Fruit fly (Drosophila melanogaster) whole organism, embryonic: Measurements from ENCODE around the gene CG3777.
A peak's percentile ranks its signal among the peaks of the same experiment; 100 is the strongest.

Experiments used
- Adf1 ChIP-seq: fragments of 200-800 bp; sonication (Bioruptor generic); IDR thresholded peaks from 2 replicates; pipeline ENCODE4 v1.3.6; 2022; ENCODE audit warnings: missing biosample characterization, missing genetic modification characterization
- Atf6 ChIP-seq: fragments of 200-800 bp; sonication (Bioruptor generic); IDR thresholded peaks from 2 replicates; pipeline ENCODE4 v1.3.6; 2022; ENCODE audit warnings: missing biosample characterization, missing genetic modification characterization
- CG10462 ChIP-seq: fragments of 200-800 bp; sonication (Bioruptor generic); optimal IDR thresholded peaks from 2 replicates; lab custom pipeline; 2016; ENCODE audit warnings: missing biosample characterization, missing genetic modification characterization
- CG12659 ChIP-seq: fragments of 200-800 bp; sonication (Bioruptor generic); optimal IDR thresholded peaks from 3 replicates; lab custom pipeline; 2017; ENCODE audit warnings: mild to moderate bottlenecking, missing biosample characterization, missing genetic modification reagents, missing genetic modification characterization
- CG1602 ChIP-seq: fragments of 200-800 bp; sonication (Bioruptor generic); optimal IDR thresholded peaks from 3 replicates; lab custom pipeline; 2016; ENCODE audit warnings: missing biosample characterization, missing genetic modification characterization
- CG18262 ChIP-seq: fragments of 200-800 bp; optimal IDR thresholded peaks from 3 replicates; lab custom pipeline; 2019; ENCODE audit warnings: missing biosample characterization, mild to moderate bottlenecking, missing genetic modification characterization, moderate library complexity
- CG18476 ChIP-seq: fragments of 200-800 bp; sonication (Bioruptor generic); optimal IDR thresholded peaks from 2 replicates; lab custom pipeline; 2016; ENCODE audit warnings: missing biosample characterization, mild to moderate bottlenecking, missing genetic modification characterization
- CG18599 ChIP-seq: fragments of 200-800 bp; sonication (Bioruptor generic); optimal IDR thresholded peaks from 3 replicates; lab custom pipeline; 2017; ENCODE audit warnings: missing biosample characterization, missing genetic modification characterization, mild to moderate bottlenecking, moderate library complexity, missing genetic modification reagents
- CG18764 ChIP-seq: fragments of 200-800 bp; sonication (Bioruptor generic); optimal IDR thresholded peaks from 3 replicates; lab custom pipeline; 2016; ENCODE audit warnings: missing biosample characterization, missing genetic modification characterization
- CG2199 ChIP-seq: fragments of 200-800 bp; sonication (Bioruptor generic); IDR thresholded peaks from 3 replicates; pipeline ENCODE4 v1.3.6; 2022; ENCODE audit warnings: missing biosample characterization, missing genetic modification characterization
- CG2712 ChIP-seq: fragments of 200-800 bp; optimal IDR thresholded peaks from 3 replicates; lab custom pipeline; 2019; ENCODE audit warnings: missing biosample characterization, mild to moderate bottlenecking, missing genetic modification characterization, moderate library complexity
- CG2875 ChIP-seq: fragments of 200-800 bp; sonication (Bioruptor generic); optimal IDR thresholded peaks from 2 replicates; lab custom pipeline; 2017; ENCODE audit warnings: missing biosample characterization, mild to moderate bottlenecking, missing genetic modification characterization, missing genetic modification reagents
- CG30020 ChIP-seq: fragments of 200-800 bp; optimal IDR thresholded peaks from 2 replicates; lab custom pipeline; 2019; ENCODE audit warnings: missing biosample characterization, mild to moderate bottlenecking, missing genetic modification characterization, moderate library complexity
- CG30403 ChIP-seq: fragments of 200-800 bp; sonication (Bioruptor generic); optimal IDR thresholded peaks from 3 replicates; lab custom pipeline; 2016; ENCODE audit warnings: missing biosample characterization, missing genetic modification characterization
- CG32772 ChIP-seq: fragments of 200-800 bp; sonication (Bioruptor generic); IDR thresholded peaks from 2 replicates; pipeline ENCODE4 v1.3.6; 2022; ENCODE audit warnings: missing biosample characterization, missing genetic modification characterization
- CG34422 ChIP-seq: fragments of 200-800 bp; sonication (Bioruptor generic); IDR thresholded peaks from 3 replicates; pipeline ENCODE4 v1.3.6; 2022; ENCODE audit warnings: missing biosample characterization, missing genetic modification characterization
- CG4617 ChIP-seq: fragments of 200-800 bp; sonication (Bioruptor generic); optimal IDR thresholded peaks from 3 replicates; lab custom pipeline; 2016; ENCODE audit warnings: missing biosample characterization, missing genetic modification characterization, borderline replicate concordance
- CG6813 ChIP-seq: fragments of 200-800 bp; sonication (Bioruptor generic); optimal IDR thresholded peaks from 2 replicates; lab custom pipeline; 2017; ENCODE audit warnings: missing biosample characterization, missing genetic modification characterization, mild to moderate bottlenecking, moderate library complexity, missing genetic modification reagents
- CG7372 ChIP-seq: fragments of 200-800 bp; sonication (Bioruptor generic); IDR thresholded peaks from 2 replicates; pipeline ENCODE4 v1.3.6; 2022; ENCODE audit warnings: missing biosample characterization, missing genetic modification characterization
- CG8281 ChIP-seq: fragments of 200-800 bp; sonication (Bioruptor generic); optimal IDR thresholded peaks from 2 replicates; lab custom pipeline; 2018; ENCODE audit warnings: missing biosample characterization, mild to moderate bottlenecking, missing genetic modification characterization, moderate library complexity
- Dad ChIP-seq: fragments of 200-800 bp; sonication (Bioruptor generic); optimal IDR thresholded peaks from 3 replicates; lab custom pipeline; 2016; ENCODE audit warnings: missing biosample characterization, missing genetic modification characterization
- Dref ChIP-seq: fragments of 200-800 bp; sonication (Bioruptor generic); IDR thresholded peaks from 2 replicates; pipeline ENCODE4 v1.3.6; 2022; ENCODE audit warnings: missing biosample characterization, missing genetic modification characterization
- E2f2 ChIP-seq: fragments of 200-800 bp; sonication (Bioruptor generic); IDR thresholded peaks from 2 replicates; pipeline ENCODE4 v1.3.6; 2022; ENCODE audit warnings: missing biosample characterization, missing genetic modification characterization
- Gsc ChIP-seq: fragments of 200-800 bp; sonication (Bioruptor generic); IDR thresholded peaks from 2 replicates; pipeline ENCODE4 v1.3.6; 2022; ENCODE audit warnings: missing biosample characterization, missing genetic modification characterization
- Meics ChIP-seq: fragments of 200-800 bp; sonication (Bioruptor generic); optimal IDR thresholded peaks from 2 replicates; lab custom pipeline; 2017; ENCODE audit warnings: missing biosample characterization, mild to moderate bottlenecking, missing genetic modification characterization
- Mrtf ChIP-seq: fragments of 200-800 bp; sonication (Bioruptor generic); IDR thresholded peaks from 3 replicates; pipeline ENCODE4 v1.3.6; 2022; ENCODE audit warnings: missing biosample characterization, missing genetic modification characterization
- NC2β ChIP-seq: fragments of 200-800 bp; sonication (Bioruptor generic); optimal IDR thresholded peaks from 2 replicates; lab custom pipeline; 2016; ENCODE audit warnings: missing biosample characterization, missing genetic modification characterization
- NfI ChIP-seq: fragments of 200-800 bp; sonication (Bioruptor generic); optimal IDR thresholded peaks from 3 replicates; lab custom pipeline; 2018; ENCODE audit warnings: missing biosample characterization, mild to moderate bottlenecking, missing genetic modification characterization, moderate library complexity
- Sox100B ChIP-seq: fragments of 200-800 bp; sonication (Bioruptor generic); optimal IDR thresholded peaks from 3 replicates; lab custom pipeline; 2018; ENCODE audit warnings: missing biosample characterization, mild to moderate bottlenecking, missing genetic modification characterization
- Taf1 ChIP-seq: fragments of 200-800 bp; sonication (Bioruptor generic); IDR thresholded peaks from 2 replicates; pipeline ENCODE4 v1.3.6; 2022; ENCODE audit warnings: missing biosample characterization, missing genetic modification characterization
- Vsx1 ChIP-seq: fragments of 200-800 bp; sonication (Bioruptor generic); optimal IDR thresholded peaks from 2 replicates; lab custom pipeline; 2017; ENCODE audit warnings: missing biosample characterization, mild to moderate bottlenecking, missing genetic modification characterization, missing genetic modification reagents
- Xrp1 ChIP-seq: fragments of 200-800 bp; sonication (Bioruptor generic); IDR thresholded peaks from 2 replicates; pipeline ENCODE4 v1.3.6; 2022; ENCODE audit warnings: missing biosample characterization, missing genetic modification characterization
- ap ChIP-seq: fragments of 200-800 bp; sonication (Bioruptor generic); IDR thresholded peaks from 2 replicates; pipeline ENCODE4 v1.3.6; 2022; ENCODE audit warnings: missing biosample characterization, missing genetic modification characterization
- bab2 ChIP-seq: fragments of 200-800 bp; sonication (Bioruptor generic); optimal IDR thresholded peaks from 2 replicates; lab custom pipeline; 2016; ENCODE audit warnings: missing biosample characterization, missing genetic modification characterization
- bowl ChIP-seq: fragments of 200-800 bp; sonication (Bioruptor generic); IDR thresholded peaks from 2 replicates; pipeline ENCODE4 v1.3.6; 2022; ENCODE audit warnings: missing biosample characterization, missing genetic modification characterization
- corto ChIP-seq: fragments of 200-800 bp; sonication (Bioruptor generic); optimal IDR thresholded peaks from 2 replicates; lab custom pipeline; 2016; ENCODE audit warnings: missing biosample characterization, mild to moderate bottlenecking, missing genetic modification characterization, moderate library complexity
- danr ChIP-seq: fragments of 200-800 bp; sonication (Bioruptor generic); IDR thresholded peaks from 2 replicates; pipeline ENCODE4 v1.3.6; 2022; ENCODE audit warnings: missing biosample characterization, missing genetic modification characterization
- dmrt99B ChIP-seq: fragments of 200-800 bp; sonication (Bioruptor generic); optimal IDR thresholded peaks from 2 replicates; lab custom pipeline; 2018; ENCODE audit warnings: missing biosample characterization, mild to moderate bottlenecking, missing genetic modification characterization, moderate library complexity
- emc ChIP-seq: fragments of 200-800 bp; sonication (Bioruptor generic); optimal IDR thresholded peaks from 2 replicates; lab custom pipeline; 2016; ENCODE audit warnings: missing biosample characterization, missing genetic modification characterization
- kah ChIP-seq: fragments of 200-800 bp; sonication (Bioruptor generic); optimal IDR thresholded peaks from 2 replicates; lab custom pipeline; 2018; ENCODE audit warnings: missing biosample characterization, mild to moderate bottlenecking, missing genetic modification characterization
- lab ChIP-seq: fragments of 200-800 bp; sonication (Bioruptor generic); optimal IDR thresholded peaks from 3 replicates; lab custom pipeline; 2017; ENCODE audit warnings: missing biosample characterization, missing genetic modification characterization, mild to moderate bottlenecking, moderate library complexity, missing genetic modification reagents
- mam ChIP-seq: fragments of 200-800 bp; sonication (Bioruptor generic); optimal IDR thresholded peaks from 3 replicates; lab custom pipeline; 2016; ENCODE audit warnings: missing biosample characterization, missing genetic modification characterization
- mirr ChIP-seq: fragments of 200-800 bp; sonication (Bioruptor generic); optimal IDR thresholded peaks from 3 replicates; lab custom pipeline; 2018; ENCODE audit warnings: missing biosample characterization, mild to moderate bottlenecking, missing genetic modification characterization
- nmo ChIP-seq: fragments of 200-800 bp; sonication (Bioruptor generic); optimal IDR thresholded peaks from 2 replicates; lab custom pipeline; 2018; ENCODE audit warnings: missing biosample characterization, mild to moderate bottlenecking, missing genetic modification characterization, moderate library complexity
- oc ChIP-seq: fragments of 200-800 bp; sonication (Bioruptor generic); optimal IDR thresholded peaks from 2 replicates; lab custom pipeline; 2018; ENCODE audit warnings: missing biosample characterization, mild to moderate bottlenecking, missing genetic modification characterization, moderate library complexity
- pum ChIP-seq: fragments of 200-800 bp; sonication (Bioruptor generic); optimal IDR thresholded peaks from 2 replicates; lab custom pipeline; 2016; ENCODE audit warnings: missing biosample characterization, missing genetic modification characterization
- row ChIP-seq: fragments of 200-800 bp; sonication (Bioruptor generic); IDR thresholded peaks from 3 replicates; pipeline ENCODE4 v1.3.6; 2022; ENCODE audit warnings: missing biosample characterization, missing genetic modification characterization
- sisA ChIP-seq: fragments of 200-800 bp; sonication (Bioruptor generic); IDR thresholded peaks from 2 replicates; pipeline ENCODE4 v1.3.6; 2022; ENCODE audit warnings: missing biosample characterization, missing genetic modification characterization
- sna ChIP-seq: fragments of 200-800 bp; sonication (Bioruptor generic); IDR thresholded peaks from 2 replicates; pipeline ENCODE4 v1.3.6; 2022; ENCODE audit warnings: missing biosample characterization, missing genetic modification characterization; ENCODE audit not compliant: partially characterized antibody
- tll ChIP-seq, 2 experiments: fragments of 200-800 bp in 1 of 2; fragments of >200 bp in 1 of 2; sonication (Bioruptor generic) in 1 of 2; optimal IDR thresholded peaks; 2 replicates each; lab custom pipeline; 2017 to 2019; ENCODE audit warnings: missing biosample characterization in 2 of 2, missing genetic modification characterization in 2 of 2, mild to moderate bottlenecking in 1 of 2, moderate library complexity in 1 of 2
- toy ChIP-seq: fragments of 200-800 bp; sonication (Bioruptor generic); IDR thresholded peaks from 2 replicates; pipeline ENCODE4 v1.3.6; 2022; ENCODE audit warnings: missing biosample characterization, missing genetic modification characterization
- vvl ChIP-seq: fragments of 200-800 bp; sonication (Bioruptor generic); IDR thresholded peaks from 2 replicates; pipeline ENCODE4 v1.3.6; 2022; ENCODE audit warnings: missing biosample characterization, missing genetic modification characterization

CG3777 gene

dm6 chrX:345246-345645, 65.7 kb downstream of the CG3777 start (continued):
- TF ChIP-seq CG30020 (tag; lab: Kevin White, UChicago) = no peak
- no peak for TF ChIP-seq CG10462 (GFP tag; lab: Kevin White, UChicago)
- no peak for TF ChIP-seq sisA
- TF ChIP-seq vvl = no peak
- TF ChIP-seq Sox100B (GFP tag; lab: Kevin White, UChicago) = peak; percentile 18
- no peak for TF ChIP-seq emc (GFP tag; lab: Kevin White, UChicago)
- TF ChIP-seq CG32772 (GFP tag; lab: Robert Waterston, UW) = no peak
- 0 out of 3 replicates have a peak, but pooled peaks have one; percentile 26 for TF ChIP-seq row (GFP tag; lab: Robert Waterston, UW)
- TF ChIP-seq mam (GFP tag; lab: Kevin White, UChicago) = peak; percentile 8
- no peak for TF ChIP-seq CG8281 (tag; lab: Kevin White, UChicago)
- peak; percentile 23; the same call in 1 of the 2 replicates for TF ChIP-seq Xrp1 (GFP tag; lab: Robert Waterston, UW)
- TF ChIP-seq CG2199 (GFP tag; lab: Robert Waterston, UW) = no peak
- no peak for TF ChIP-seq CG7372
- TF ChIP-seq CG18476 (GFP tag; lab: Kevin White, UChicago) = no peak
- TF ChIP-seq Taf1 = no peak
- peak; percentile 6 for TF ChIP-seq dmrt99B (tag; lab: Kevin White, UChicago)
- peak; percentile 21 for TF ChIP-seq lab (GFP tag; lab: Kevin White, UChicago)
- TF ChIP-seq CG12659 = peak; percentile 21
- TF ChIP-seq kah = no peak
- peak; percentile 25; the same call in 1 of the 2 replicates for TF ChIP-seq Atf6
- TF ChIP-seq Dad (GFP tag; lab: Kevin White, UChicago) = no peak
- TF ChIP-seq CG4617 (GFP tag; lab: Kevin White, UChicago) = no peak
- TF ChIP-seq sna = no peak
- no peak for TF ChIP-seq Vsx1 (GFP tag; lab: Kevin White, UChicago)
- no peak for TF ChIP-seq Mrtf (GFP tag; lab: Robert Waterston, UW)
- TF ChIP-seq bab2 (GFP tag; lab: Kevin White, UChicago) = peak; percentile 7
- TF ChIP-seq CG18262 = peak; percentile 25
- peak; percentile 29 for TF ChIP-seq CG30403 (GFP tag; lab: Kevin White, UChicago)
- peak; percentile 26 for TF ChIP-seq CG18599 (GFP tag; lab: Kevin White, UChicago)
- no peak for TF ChIP-seq Gsc (GFP tag; lab: Robert Waterston, UW)
- TF ChIP-seq E2f2 = 0 out of 2 replicates have a peak, but pooled peaks have one; percentile 13
- no peak for TF ChIP-seq NC2β (GFP tag; lab: Kevin White, UChicago)
- no peak for TF ChIP-seq mirr (GFP tag; lab: Kevin White, UChicago)
- peak; percentile 13 for TF ChIP-seq Meics (GFP tag; lab: Kevin White, UChicago)
- TF ChIP-seq bowl (GFP tag; lab: Robert Waterston, UW) = no peak
- TF ChIP-seq pum (GFP tag; lab: Kevin White, UChicago) = no peak
- no peak for TF ChIP-seq corto (GFP tag; lab: Kevin White, UChicago)
- TF ChIP-seq Dref (GFP tag; lab: Robert Waterston, UW) = no peak
- no peak for TF ChIP-seq CG1602
- peak; percentile 11 for TF ChIP-seq nmo
- TF ChIP-seq oc (tag; lab: Kevin White, UChicago) = no peak
- TF ChIP-seq CG2712 = no peak
- no peak for TF ChIP-seq CG34422 (GFP tag; lab: Robert Waterston, UW)
- TF ChIP-seq CG2875 = no peak
- TF ChIP-seq toy (GFP tag; lab: Robert Waterston, UW) = no peak
- TF ChIP-seq ap (GFP tag; lab: Robert Waterston, UW) = no peak
- no peak for TF ChIP-seq danr (GFP tag; lab: Robert Waterston, UW)
- no peak for TF ChIP-seq NfI (GFP tag; lab: Kevin White, UChicago)
- no peak for TF ChIP-seq Adf1 (GFP tag; lab: Robert Waterston, UW)
- peak; percentile 12 for TF ChIP-seq CG6813
- TF ChIP-seq CG18764 = no peak
- TF ChIP-seq tll (GFP tag; optimal IDR thresholded peaks at IDR 0.05; lab: Kevin White, UChicago) = no peak
